Fruit fly (Drosophila melanogaster) whole organism, embryonic: ENCODE measurements around the gene CG1024.

Source experiments
- Adf1 ChIP-seq: fragments of 200-800 bp; sonication (Bioruptor generic); IDR thresholded peaks from 2 replicates; pipeline ENCODE4 v1.3.6; 2022; ENCODE audit warnings: missing biosample characterization, missing genetic modification characterization
- Asciz ChIP-seq: fragments of 200-800 bp; sonication (Bioruptor generic); optimal IDR thresholded peaks from 2 replicates; lab custom pipeline; 2017; ENCODE audit warnings: missing biosample characterization, mild to moderate bottlenecking, missing genetic modification characterization, missing genetic modification reagents
- CG1024 ChIP-seq: fragments of 200-800 bp; sonication (Bioruptor generic); IDR thresholded peaks from 2 replicates; pipeline ENCODE4 v1.3.6; 2022; ENCODE audit warnings: missing biosample characterization, missing genetic modification characterization
- CG10543 ChIP-seq: fragments of 200-800 bp; sonication (Bioruptor generic); optimal IDR thresholded peaks from 3 replicates; lab custom pipeline; 2017; ENCODE audit warnings: missing biosample characterization, mild to moderate bottlenecking, missing genetic modification characterization, moderate library complexity
- CG11456 ChIP-seq: fragments of 200-800 bp; sonication (Bioruptor generic); IDR thresholded peaks from 3 replicates; pipeline ENCODE4 v1.3.6; 2022; ENCODE audit warnings: missing biosample characterization, missing genetic modification characterization
- CG13287 ChIP-seq: fragments of 200-800 bp; sonication (Bioruptor generic); IDR thresholded peaks from 2 replicates; pipeline ENCODE4 v1.3.6; 2022; ENCODE audit warnings: missing biosample characterization, missing genetic modification characterization; ENCODE audit not compliant: partially characterized antibody
- CG13296 ChIP-seq: fragments of 200-800 bp; sonication (Bioruptor generic); optimal IDR thresholded peaks from 3 replicates; lab custom pipeline; 2018; ENCODE audit warnings: missing biosample characterization, mild to moderate bottlenecking, missing genetic modification characterization
- CG13894 ChIP-seq: fragments of 200-800 bp; sonication (Bioruptor generic); optimal IDR thresholded peaks from 3 replicates; lab custom pipeline; 2018; ENCODE audit warnings: missing biosample characterization, mild to moderate bottlenecking, missing genetic modification characterization, moderate library complexity
- CG17361 ChIP-seq: fragments of 200-800 bp; sonication (Bioruptor generic); IDR thresholded peaks from 3 replicates; pipeline ENCODE4 v1.3.6; 2022; ENCODE audit warnings: missing biosample characterization, missing genetic modification characterization
- CG17912 ChIP-seq: fragments of 200-800 bp; sonication (Bioruptor generic); optimal IDR thresholded peaks from 2 replicates; lab custom pipeline; 2018; ENCODE audit warnings: missing biosample characterization, mild to moderate bottlenecking, missing genetic modification characterization
- CG18599 ChIP-seq: fragments of 200-800 bp; sonication (Bioruptor generic); optimal IDR thresholded peaks from 3 replicates; lab custom pipeline; 2017; ENCODE audit warnings: missing biosample characterization, missing genetic modification characterization, mild to moderate bottlenecking, moderate library complexity, missing genetic modification reagents
- CG18619 ChIP-seq: fragments of 200-800 bp; sonication (Bioruptor generic); optimal IDR thresholded peaks from 3 replicates; lab custom pipeline; 2017; ENCODE audit warnings: missing biosample characterization, mild to moderate bottlenecking, missing genetic modification characterization
- CG2875 ChIP-seq: fragments of 200-800 bp; sonication (Bioruptor generic); optimal IDR thresholded peaks from 2 replicates; lab custom pipeline; 2017; ENCODE audit warnings: missing biosample characterization, mild to moderate bottlenecking, missing genetic modification characterization, missing genetic modification reagents
- CG3065 ChIP-seq: fragments of 200-800 bp; sonication (Bioruptor generic); optimal IDR thresholded peaks from 2 replicates; lab custom pipeline; 2016; ENCODE audit warnings: missing biosample characterization, missing genetic modification characterization
- CG31441 ChIP-seq: fragments of 200-800 bp; sonication (Bioruptor generic); IDR thresholded peaks from 2 replicates; pipeline ENCODE4 v1.3.6; 2022; ENCODE audit warnings: missing biosample characterization, missing genetic modification characterization
- CG3995 ChIP-seq: fragments of 200-800 bp; sonication (Bioruptor generic); optimal IDR thresholded peaks from 3 replicates; lab custom pipeline; 2016; ENCODE audit warnings: missing biosample characterization, missing genetic modification characterization
- CG4360 ChIP-seq: fragments of 200-800 bp; sonication (Bioruptor generic); IDR thresholded peaks from 2 replicates; pipeline ENCODE4 v1.3.6; 2022; ENCODE audit warnings: missing biosample characterization, missing genetic modification characterization
- CG6254 ChIP-seq: fragments of 200-800 bp; sonication (Bioruptor generic); optimal IDR thresholded peaks from 3 replicates; lab custom pipeline; 2017; ENCODE audit warnings: mild to moderate bottlenecking, missing biosample characterization, missing genetic modification reagents, missing genetic modification characterization
- CG7987 ChIP-seq: fragments of 200-800 bp; sonication (Bioruptor generic); optimal IDR thresholded peaks from 2 replicates; lab custom pipeline; 2018; ENCODE audit warnings: missing biosample characterization, mild to moderate bottlenecking, missing genetic modification characterization, moderate library complexity
- CG8281 ChIP-seq: fragments of 200-800 bp; sonication (Bioruptor generic); optimal IDR thresholded peaks from 2 replicates; lab custom pipeline; 2018; ENCODE audit warnings: missing biosample characterization, mild to moderate bottlenecking, missing genetic modification characterization, moderate library complexity
- CG8924 ChIP-seq: fragments of 200-800 bp; optimal IDR thresholded peaks from 3 replicates; lab custom pipeline; 2019; ENCODE audit warnings: missing biosample characterization, mild to moderate bottlenecking, missing genetic modification characterization, moderate library complexity
- CG8944 ChIP-seq: fragments of 200-800 bp; sonication (Bioruptor generic); optimal IDR thresholded peaks from 3 replicates; lab custom pipeline; 2016; ENCODE audit warnings: missing biosample characterization, missing genetic modification characterization
- CkIIα-i1 ChIP-seq: fragments of 200-800 bp; sonication (Bioruptor generic); IDR thresholded peaks from 2 replicates; pipeline ENCODE4 v1.3.6; 2022; ENCODE audit warnings: missing biosample characterization, missing genetic modification characterization
- CrebB ChIP-seq: fragments of 200-800 bp; sonication (Bioruptor generic); optimal IDR thresholded peaks from 3 replicates; lab custom pipeline; 2018; ENCODE audit warnings: missing biosample characterization, mild to moderate bottlenecking, missing genetic modification characterization
- Deaf1 ChIP-seq: fragments of 200-800 bp; optimal IDR thresholded peaks from 3 replicates; lab custom pipeline; 2019; ENCODE audit warnings: missing biosample characterization, mild to moderate bottlenecking, missing genetic modification characterization, moderate library complexity
- Dek ChIP-seq: fragments of 200-800 bp; sonication (Bioruptor generic); optimal IDR thresholded peaks from 3 replicates; lab custom pipeline; 2019; ENCODE audit warnings: missing biosample characterization, mild to moderate bottlenecking, missing genetic modification characterization, moderate library complexity
- Dip3 ChIP-seq: fragments of 200-800 bp; sonication (Bioruptor generic); optimal IDR thresholded peaks from 3 replicates; lab custom pipeline; 2016; ENCODE audit warnings: missing biosample characterization, missing genetic modification characterization
- E2f1 ChIP-seq: fragments of 200-800 bp; sonication (Bioruptor generic); IDR thresholded peaks from 2 replicates; pipeline ENCODE4 v1.3.6; 2022; ENCODE audit warnings: missing biosample characterization, missing genetic modification characterization
- Ets97D ChIP-seq: fragments of 200-800 bp; sonication (Bioruptor generic); optimal IDR thresholded peaks from 3 replicates; lab custom pipeline; 2016; ENCODE audit warnings: missing biosample characterization, missing genetic modification characterization
- Hmx ChIP-seq: fragments of 200-800 bp; sonication (Bioruptor generic); optimal IDR thresholded peaks from 2 replicates; lab custom pipeline; 2016; ENCODE audit warnings: missing biosample characterization, missing genetic modification characterization
- Hr39 ChIP-seq: fragments of >200 bp; optimal IDR thresholded peaks from 2 replicates; lab custom pipeline; 2017
- Jarid2 ChIP-seq: fragments of 200-800 bp; sonication (Bioruptor generic); optimal IDR thresholded peaks from 3 replicates; lab custom pipeline; 2017; ENCODE audit warnings: mild to moderate bottlenecking, missing biosample characterization, missing genetic modification reagents, missing genetic modification characterization
- MTF-1 ChIP-seq: fragments of 200-800 bp; sonication (Bioruptor generic); optimal IDR thresholded peaks from 2 replicates; lab custom pipeline; 2018; ENCODE audit warnings: missing biosample characterization, mild to moderate bottlenecking, missing genetic modification characterization, borderline replicate concordance
- Mad ChIP-seq: fragments of 200-800 bp; sonication (Bioruptor generic); optimal IDR thresholded peaks from 2 replicates; lab custom pipeline; 2016; ENCODE audit warnings: missing biosample characterization, missing genetic modification characterization
- Mes4 ChIP-seq: fragments of 200-800 bp; sonication (Bioruptor generic); optimal IDR thresholded peaks from 2 replicates; lab custom pipeline; 2016; ENCODE audit warnings: missing biosample characterization, missing genetic modification characterization
- Oli ChIP-seq: fragments of 200-800 bp; sonication (Bioruptor generic); optimal IDR thresholded peaks from 2 replicates; lab custom pipeline; 2018; ENCODE audit warnings: missing biosample characterization, mild to moderate bottlenecking, missing genetic modification characterization, moderate library complexity
- Poxn ChIP-seq: fragments of 200-800 bp; sonication (Bioruptor generic); IDR thresholded peaks from 2 replicates; pipeline ENCODE4 v1.3.6; 2022; ENCODE audit warnings: missing biosample characterization, missing genetic modification characterization
- Vsx1 ChIP-seq: fragments of 200-800 bp; sonication (Bioruptor generic); optimal IDR thresholded peaks from 2 replicates; lab custom pipeline; 2017; ENCODE audit warnings: missing biosample characterization, mild to moderate bottlenecking, missing genetic modification characterization, missing genetic modification reagents
- Xrp1 ChIP-seq: fragments of 200-800 bp; sonication (Bioruptor generic); IDR thresholded peaks from 2 replicates; pipeline ENCODE4 v1.3.6; 2022; ENCODE audit warnings: missing biosample characterization, missing genetic modification characterization
- gcm ChIP-seq: fragments of 200-800 bp; sonication (Bioruptor generic); optimal IDR thresholded peaks from 2 replicates; lab custom pipeline; 2019; ENCODE audit warnings: missing biosample characterization, mild to moderate bottlenecking, missing genetic modification characterization, moderate library complexity
- gfzf ChIP-seq: fragments of 200-800 bp; sonication (Bioruptor generic); optimal IDR thresholded peaks from 2 replicates; lab custom pipeline; 2016; ENCODE audit warnings: missing biosample characterization, mild to moderate bottlenecking, missing genetic modification characterization, moderate library complexity
- peb ChIP-seq: fragments of 200-800 bp; sonication (Bioruptor generic); IDR thresholded peaks from 2 replicates; pipeline ENCODE4 v1.3.6; 2022; ENCODE audit warnings: missing biosample characterization, missing genetic modification characterization
- ranshi ChIP-seq: fragments of 200-800 bp; sonication (Bioruptor generic); IDR thresholded peaks from 2 replicates; pipeline ENCODE4 v1.3.6; 2022; ENCODE audit warnings: missing biosample characterization, missing genetic modification characterization
- row ChIP-seq: fragments of 200-800 bp; sonication (Bioruptor generic); IDR thresholded peaks from 3 replicates; pipeline ENCODE4 v1.3.6; 2022; ENCODE audit warnings: missing biosample characterization, missing genetic modification characterization
- sd ChIP-seq: fragments of 200-800 bp; sonication (Bioruptor generic); optimal IDR thresholded peaks from 3 replicates; lab custom pipeline; 2018; ENCODE audit warnings: missing biosample characterization, mild to moderate bottlenecking, missing genetic modification characterization, moderate library complexity
- so ChIP-seq: fragments of 200-800 bp; sonication (Bioruptor generic); IDR thresholded peaks from 3 replicates; pipeline ENCODE4 v1.3.6; 2022; ENCODE audit warnings: missing biosample characterization, missing genetic modification characterization
- stwl ChIP-seq: fragments of 200-800 bp; sonication (Bioruptor generic); optimal IDR thresholded peaks from 3 replicates; lab custom pipeline; 2018; ENCODE audit warnings: missing biosample characterization, mild to moderate bottlenecking, missing genetic modification characterization, moderate library complexity
- ttk ChIP-seq: fragments of 200-800 bp; sonication (Bioruptor generic); IDR thresholded peaks from 2 replicates; pipeline ENCODE4 v2.1.2; 2022; ENCODE audit warnings: missing biosample characterization, missing genetic modification characterization
- vnd ChIP-seq: fragments of 200-800 bp; sonication (Bioruptor generic); IDR thresholded peaks from 3 replicates; pipeline ENCODE4 v1.3.6; 2022; ENCODE audit warnings: missing biosample characterization, missing genetic modification characterization; ENCODE audit not compliant: partially characterized antibody

The CG1024 gene

dm6 chr3R:6414439-6415344, 34.6 kb upstream of the CG1024 start (continued):
- TF ChIP-seq CG8944 (GFP tag; lab: Kevin White, UChicago) (no peak), CG8281 (tag; lab: Kevin White, UChicago) (no peak), gcm (GFP tag; lab: Kevin White, UChicago) (no peak), CG13894 (tag; lab: Kevin White, UChicago) (peak; percentile 59), Poxn (GFP tag; lab: Robert Waterston, UW) (no peak), Mes4 (GFP tag; lab: Kevin White, UChicago) (no peak), CG13287 (GFP tag; lab: Robert Waterston, UW) (no peak), stwl (tag; lab: Kevin White, UChicago) (no peak), CG10543 (peak; percentile 71), ranshi (GFP tag; lab: Robert Waterston, UW) (0 out of 2 replicates have a peak, but pooled peaks have one; percentile 5), peb (no peak), CG6254 (GFP tag; lab: Kevin White, UChicago) (no peak), Xrp1 (GFP tag; lab: Robert Waterston, UW) (no peak), CG4360 (GFP tag; lab: Robert Waterston, UW) (no peak), row (GFP tag; lab: Robert Waterston, UW) (peak; percentile 41; the same call in 1 of the 3 replicates), CG11456 (no peak), Dek (tag; lab: Kevin White, UChicago) (no peak), E2f1 (no peak), CkIIα-i1 (GFP tag; lab: Robert Waterston, UW) (no peak), CG31441 (GFP tag; lab: Robert Waterston, UW) (peak; percentile 62), Deaf1 (tag; lab: Kevin White, UChicago) (no peak), Oli (tag; lab: Kevin White, UChicago) (peak; percentile 32), Hmx (GFP tag; lab: Kevin White, UChicago) (no peak), Mad (GFP tag; lab: Kevin White, UChicago) (no peak), CG8924 (tag; lab: Kevin White, UChicago) (peak; percentile 46), CG1024 (GFP tag; lab: Robert Waterston, UW) (no peak), Jarid2 (GFP tag; lab: Kevin White, UChicago) (no peak), CG2875 (GFP tag; lab: Kevin White, UChicago) (no peak), CG13296 (GFP tag; lab: Kevin White, UChicago) (peak; percentile 28), vnd (GFP tag; lab: Robert Waterston, UW) (no peak), MTF-1 (GFP tag; lab: Kevin White, UChicago) (no peak), sd (tag; lab: Kevin White, UChicago) (peak; percentile 61), Asciz (peak; percentile 34), ttk (GFP tag; lab: Robert Waterston, UW) (no peak), Dip3 (GFP tag; lab: Kevin White, UChicago) (no peak), Hr39 (lab: Kevin White, UChicago) (peak; percentile 46), Adf1 (GFP tag; lab: Robert Waterston, UW) (peak; percentile 33; the same call in 1 of the 2 replicates), CG3065 (GFP tag; lab: Kevin White, UChicago) (no peak), Ets97D (GFP tag; lab: Kevin White, UChicago) (no peak), so (GFP tag; lab: Robert Waterston, UW) (no peak), CG7987 (GFP tag; lab: Kevin White, UChicago) (peak; percentile 21), gfzf (GFP tag; lab: Kevin White, UChicago) (no peak), Vsx1 (GFP tag; lab: Kevin White, UChicago) (no peak), CG18619 (GFP tag; lab: Kevin White, UChicago) (peak; percentile 18), CG3995 (GFP tag; lab: Kevin White, UChicago) (no peak), CrebB (tag; lab: Kevin White, UChicago) (no peak), CG18599 (GFP tag; lab: Kevin White, UChicago) (peak; percentile 28), CG17912 (GFP tag; lab: Kevin White, UChicago) (no peak), CG17361 (GFP tag; lab: Robert Waterston, UW) (peak; percentile 74)
